Fruit fly (Drosophila melanogaster) ovary, adult (tissue): ENCODE data around the gene CG11756.

Experiments used
- CG17801 ChIP-seq: fragments of 200-800 bp; optimal IDR thresholded peaks from 2 replicates; lab custom pipeline; 2019; ENCODE audit warnings: missing biosample characterization, mild to moderate bottlenecking, missing genetic modification characterization, moderate library complexity; ENCODE audit not compliant: partially characterized antibody

The CG11756 gene

dm6 chrX:11379747-11380146, 31.8 kb downstream of the CG11756 start:
- TF ChIP-seq CG17801: no peak

- no peak for TF ChIP-seq CG17801
Measured at dm6 chrX:11382588-11382987, 34.7 kb downstream of the CG11756 start.

dm6 chrX:11383530-11383929, 35.6 kb downstream of the CG11756 start:
- no peak for TF ChIP-seq CG17801

- no peak for TF ChIP-seq CG17801
Measured at dm6 chrX:11384023-11384444, 36.1 kb downstream of the CG11756 start.

dm6 chrX:11385498-11385897, 37.6 kb downstream of the CG11756 start:
- TF ChIP-seq CG17801: no peak

dm6 chrX:11389494-11390447, 41.9 kb downstream of the CG11756 start:
- TF ChIP-seq CG17801: peak; percentile 50

dm6 chrX:11390625-11391363, 42.9 kb downstream of the CG11756 start:
- TF ChIP-seq CG17801: peak; percentile 46

dm6 chrX:11391364-11391915, 43.5 kb downstream of the CG11756 start:
- no peak for TF ChIP-seq CG17801

- TF ChIP-seq CG17801: no peak
Measured at dm6 chrX:11393003-11393620, 45.2 kb downstream of the CG11756 start.
